Worm (Caenorhabditis elegans) whole organism, L4 larva: ENCODE results near the gene B0416.7.

ENCODE experiments used
- F10B5.3 ChIP-seq: sonication (generic microtip); optimal IDR thresholded peaks from 2 replicates; lab custom pipeline; 2016; ENCODE audit warnings: mild to moderate bottlenecking, missing genetic modification characterization, missing compliant biosample characterization
- F26F4.8 ChIP-seq: fragments of 200-800 bp; sonication (Bioruptor generic); conservative IDR thresholded peaks from 2 replicates; pipeline ENCODE4 v1.3.6; 2022; ENCODE audit warnings: missing genetic modification characterization, missing compliant biosample characterization
- F44E2.7 ChIP-seq: fragments of 200-800 bp; sonication (Bioruptor generic); IDR thresholded peaks from 2 replicates; pipeline ENCODE4 v2.1.2; 2022; ENCODE audit warnings: missing genetic modification characterization, missing compliant biosample characterization
- T26A8.4 ChIP-seq: fragments of 200-800 bp; sonication (Bioruptor generic); IDR thresholded peaks from 2 replicates; pipeline ENCODE4 v1.3.6; 2022; ENCODE audit warnings: missing genetic modification characterization, missing compliant biosample characterization
- Y105C5A.15 ChIP-seq: fragments of 200-800 bp; sonication (Bioruptor generic); IDR thresholded peaks from 2 replicates; pipeline ENCODE4 v1.3.6; 2022; ENCODE audit warnings: missing genetic modification characterization, missing compliant biosample characterization
- Y48G9A.11 ChIP-seq: fragments of 200-800 bp; sonication (Bioruptor generic); IDR thresholded peaks from 2 replicates; pipeline ENCODE4 v1.3.6; 2022; ENCODE audit warnings: missing genetic modification reagents, missing genetic modification characterization, missing compliant biosample characterization
- ZK546.5 ChIP-seq, 2 experiments: sonication (generic microtip); optimal IDR thresholded peaks; 2 replicates each; lab custom pipeline; 2017; ENCODE audit warnings: missing biosample characterization in 2 of 2, missing genetic modification characterization in 2 of 2
- ceh-28 ChIP-seq: fragments of 150-350 bp; optimal IDR thresholded peaks from 2 replicates; lab custom pipeline; 2014; ENCODE audit warnings: missing biosample characterization, missing genetic modification reagents, missing genetic modification characterization
- ceh-32 ChIP-seq: sonication (generic microtip); optimal IDR thresholded peaks from 2 replicates; lab custom pipeline; 2016; ENCODE audit warnings: mild to moderate bottlenecking, missing genetic modification characterization, missing compliant biosample characterization; ENCODE audit not compliant: poor library complexity
- ces-1 ChIP-seq: fragments of 150-350 bp; sonication (generic microtip); optimal IDR thresholded peaks from 4 replicates; lab custom pipeline; 2014; ENCODE audit warnings: missing biosample characterization, missing genetic modification reagents, missing genetic modification characterization
- ctbp-1 ChIP-seq: fragments of 200-800 bp; sonication (Bioruptor generic); IDR thresholded peaks from 2 replicates; pipeline ENCODE4 v1.3.6; 2022; ENCODE audit warnings: missing genetic modification reagents, missing genetic modification characterization, missing compliant biosample characterization
- daf-16 ChIP-seq, 3 experiments: sonication (generic microtip); optimal IDR thresholded peaks; 2 replicates each; lab custom pipeline; 2016 to 2017; ENCODE audit warnings: missing genetic modification characterization in 3 of 3, missing genetic modification reagents in 3 of 3, mild to moderate bottlenecking in 2 of 3, missing compliant biosample characterization in 2 of 3, missing biosample characterization in 1 of 3, moderate library complexity in 1 of 3
- dmd-6 ChIP-seq: fragments of 200-800 bp; sonication (Bioruptor generic); IDR thresholded peaks from 2 replicates; pipeline ENCODE4 v1.3.6; 2022; ENCODE audit warnings: missing genetic modification reagents, missing genetic modification characterization, missing compliant biosample characterization
- dmd-9 ChIP-seq: fragments of 200-800 bp; sonication (Bioruptor generic); IDR thresholded peaks from 2 replicates; pipeline ENCODE4 v1.3.6; 2022; ENCODE audit warnings: missing genetic modification reagents, missing genetic modification characterization, missing compliant biosample characterization
- duxl-1 ChIP-seq: sonication (generic microtip); optimal IDR thresholded peaks from 2 replicates; lab custom pipeline; 2016; ENCODE audit warnings: mild to moderate bottlenecking, missing genetic modification characterization, moderate library complexity, missing compliant biosample characterization; ENCODE audit not compliant: poor library complexity
- dve-1 ChIP-seq: sonication (generic microtip); optimal IDR thresholded peaks from 2 replicates; lab custom pipeline; 2017; ENCODE audit warnings: antibody characterized with exemption, mild to moderate bottlenecking, missing genetic modification characterization, missing compliant biosample characterization; ENCODE audit not compliant: insufficient read depth
- hlh-30 ChIP-seq: sonication (generic microtip); optimal IDR thresholded peaks from 2 replicates; lab custom pipeline; 2017; ENCODE audit warnings: antibody characterized with exemption, mild to moderate bottlenecking, missing genetic modification characterization, missing compliant biosample characterization; ENCODE audit not compliant: insufficient read depth
- jun-1 ChIP-seq: fragments of 150-350 bp; optimal IDR thresholded peaks from 2 replicates; lab custom pipeline; 2014; ENCODE audit warnings: missing biosample characterization, missing genetic modification reagents, missing genetic modification characterization
- lir-3 ChIP-seq: sonication (generic microtip); optimal IDR thresholded peaks from 2 replicates; lab custom pipeline; 2016; ENCODE audit warnings: mild to moderate bottlenecking, missing genetic modification characterization, missing compliant biosample characterization
- lsy-2 ChIP-seq, 2 experiments: fragments of 150-350 bp in 1 of 2; sonication (generic microtip) in 1 of 2; optimal IDR thresholded peaks; 2 replicates each; lab custom pipeline; 2014 to 2017; ENCODE audit warnings: missing biosample characterization in 2 of 2, missing genetic modification characterization in 2 of 2
- madf-5 ChIP-seq, 2 experiments: fragments of 200-800 bp; sonication (Bioruptor generic); IDR thresholded peaks; 2 replicates each; pipeline ENCODE4 v1.3.6; 2022; ENCODE audit warnings: missing compliant biosample characterization in 2 of 2, missing genetic modification characterization in 2 of 2
- madf-9 ChIP-seq: fragments of 200-800 bp; sonication (Bioruptor generic); conservative IDR thresholded peaks from 2 replicates; pipeline ENCODE4 v1.3.6; 2022; ENCODE audit warnings: missing genetic modification reagents, missing genetic modification characterization, missing compliant biosample characterization
- nhr-111 ChIP-seq: fragments of 200-800 bp; sonication (Bioruptor generic); optimal IDR thresholded peaks from 2 replicates; lab custom pipeline; 2018; ENCODE audit warnings: mild to moderate bottlenecking, missing genetic modification characterization, missing compliant biosample characterization
- nhr-42 ChIP-seq: fragments of 200-800 bp; sonication (Bioruptor generic); IDR thresholded peaks from 2 replicates; pipeline ENCODE4 v1.3.6; 2022; ENCODE audit warnings: missing genetic modification characterization, missing compliant biosample characterization
- pha-4 ChIP-seq, 2 experiments: fragments of 150-350 bp in 1 of 2; fragments of 200-800 bp in 1 of 2; sonication (Bioruptor generic) in 1 of 2; IDR thresholded peaks in 1 of 2; optimal IDR thresholded peaks in 1 of 2; 2 replicates each; pipeline versions ENCODE4 v1.3.6 to Lab custom; 2014 to 2022; ENCODE audit warnings: missing genetic modification characterization in 2 of 2, missing genetic modification reagents in 2 of 2, missing biosample characterization in 1 of 2, missing compliant biosample characterization in 1 of 2
- rbr-2 ChIP-seq: sonication (generic microtip); optimal IDR thresholded peaks from 2 replicates; lab custom pipeline; 2016; ENCODE audit warnings: missing genotype, missing genetic modification characterization, missing compliant biosample characterization
- sdz-12 ChIP-seq: fragments of 200-800 bp; sonication (Bioruptor generic); optimal IDR thresholded peaks from 2 replicates; lab custom pipeline; 2018; ENCODE audit warnings: mild to moderate bottlenecking, missing genetic modification characterization, missing compliant biosample characterization
- set-16 ChIP-seq: fragments of 200-800 bp; sonication (Bioruptor generic); IDR thresholded peaks from 2 replicates; pipeline ENCODE4 v1.3.6; 2022; ENCODE audit warnings: missing genetic modification reagents, missing genetic modification characterization, missing compliant biosample characterization
- skn-1 ChIP-seq: fragments of 150-350 bp; optimal IDR thresholded peaks from 2 replicates; lab custom pipeline; 2014; ENCODE audit warnings: missing biosample characterization, missing genetic modification characterization
- spr-3 ChIP-seq: fragments of 200-800 bp; sonication (Bioruptor generic); optimal IDR thresholded peaks from 2 replicates; lab custom pipeline; 2018; ENCODE audit warnings: mild to moderate bottlenecking, missing genetic modification characterization, missing compliant biosample characterization
- tra-1 ChIP-seq: fragments of 200-800 bp; sonication (Bioruptor generic); IDR thresholded peaks from 2 replicates; pipeline ENCODE4 v1.3.6; 2022; ENCODE audit warnings: missing genetic modification reagents, missing genetic modification characterization, missing compliant biosample characterization
- unc-39 ChIP-seq: sonication (generic microtip); optimal IDR thresholded peaks from 2 replicates; lab custom pipeline; 2017; ENCODE audit warnings: missing biosample characterization, missing genetic modification characterization
- unc-62 ChIP-seq, 3 experiments: fragments of 150-350 bp in 1 of 3; sonication (generic microtip); optimal IDR thresholded peaks in 2 of 3; peaks in 1 of 3; 1 replicate in 1 of 3; 2 replicates in 2 of 3; lab custom pipeline; 2014 to 2017; ENCODE audit warnings: missing biosample characterization in 3 of 3, missing genetic modification characterization in 3 of 3, missing genetic modification reagents in 3 of 3, missing genotype in 1 of 3
- zip-2 ChIP-seq: fragments of 150-350 bp; optimal IDR thresholded peaks from 2 replicates; lab custom pipeline; 2014; ENCODE audit warnings: missing biosample characterization, missing genetic modification characterization

Gene B0416.7

ce11 chrX:9337832-9338231 is 40.1 kb upstream of the B0416.7 start (continued):
- TF ChIP-seq dmd-9 (GFP tag; lab: Robert Waterston, UW) = no peak
- TF ChIP-seq T26A8.4 (GFP tag; lab: Robert Waterston, UW) = no peak
- TF ChIP-seq F10B5.3 = no peak
- 0 out of 4 replicates have a peak, but pooled peaks of 1 of the 2 experiments have one; percentile 58 for TF ChIP-seq madf-5 (GFP tag; IDR thresholded peaks at IDR 0.05; lab: Robert Waterston, UW)
- no peak for TF ChIP-seq unc-39 (tag; lab: Kevin White, UChicago)
- TF ChIP-seq set-16 (GFP tag; lab: Robert Waterston, UW) = no peak; the same call in none of the 2 replicates
- TF ChIP-seq nhr-42 (GFP tag; lab: Robert Waterston, UW) = peak; percentile 77; the same call in 1 of the 2 replicates
- no peak for TF ChIP-seq lir-3 (tag; lab: Kevin White, UChicago)
- TF ChIP-seq dmd-6 = 0 out of 2 replicates have a peak, but pooled peaks have one; percentile 34
- no peak for TF ChIP-seq Y105C5A.15 (GFP tag; lab: Robert Waterston, UW)
- no peak for TF ChIP-seq ces-1 (GFP tag; lab: Kevin White, UChicago)
- TF ChIP-seq unc-62 (GFP tag; optimal IDR thresholded peaks at IDR 0.05 in 1 of 2; lab: Kevin White, UChicago) = peak in 1 of 2 experiments; percentile 73
- no peak for TF ChIP-seq unc-62 (tag; optimal IDR thresholded peaks at IDR 0.05; lab: Kevin White, UChicago)
- TF ChIP-seq ctbp-1 (GFP tag; lab: Robert Waterston, UW) = peak; percentile 84
- TF ChIP-seq ZK546.5 (tag; optimal IDR thresholded peaks at IDR 0.05; lab: Kevin White, UChicago) = no peak
- TF ChIP-seq madf-9 (GFP tag; lab: Robert Waterston, UW) = no peak
- TF ChIP-seq sdz-12 (GFP tag; lab: Kevin White, UChicago) = no peak
- no peak for TF ChIP-seq F44E2.7 (GFP tag; lab: Robert Waterston, UW)
- no peak for TF ChIP-seq nhr-111
- TF ChIP-seq lsy-2 (tag; optimal IDR thresholded peaks at IDR 0.05; lab: Kevin White, UChicago) = peak in 1 of 2 experiments; percentile 15
- TF ChIP-seq dve-1 (tag; lab: Kevin White, UChicago) = no peak
- TF ChIP-seq pha-4 (GFP tag; IDR thresholded peaks at IDR 0.05; lab: Robert Waterston, UW) = no peak
- no peak for TF ChIP-seq pha-4 (tag; optimal IDR thresholded peaks at IDR 0.05; lab: Kevin White, UChicago)
- no peak for TF ChIP-seq F26F4.8 (GFP tag; lab: Robert Waterston, UW)
- TF ChIP-seq rbr-2 = peak; percentile 81
- TF ChIP-seq ceh-28 = peak; percentile 23
- no peak for TF ChIP-seq spr-3 (GFP tag; lab: Kevin White, UChicago)
- TF ChIP-seq daf-16 (GFP tag; optimal IDR thresholded peaks at IDR 0.05; lab: Kevin White, UChicago) = no peak
- no peak for TF ChIP-seq daf-16 (tag; optimal IDR thresholded peaks at IDR 0.05; lab: Kevin White, UChicago)
- no peak for TF ChIP-seq zip-2
- no peak for TF ChIP-seq tra-1
- no peak for TF ChIP-seq ceh-32 (tag; lab: Kevin White, UChicago)
- no peak for TF ChIP-seq skn-1 (tag; lab: Kevin White, UChicago)
- peak; percentile 77 for TF ChIP-seq hlh-30 (tag; lab: Kevin White, UChicago)
- TF ChIP-seq duxl-1 (tag; lab: Kevin White, UChicago) = no peak
- no peak for TF ChIP-seq jun-1 (tag; lab: Kevin White, UChicago)
- no peak for TF ChIP-seq Y48G9A.11 (GFP tag; lab: Robert Waterston, UW)

- TF ChIP-seq unc-62 (GFP tag; optimal IDR thresholded peaks at IDR 0.05 in 1 of 2; lab: Kevin White, UChicago) (peak in 1 of 2 experiments; percentile 75), unc-62 (tag; optimal IDR thresholded peaks at IDR 0.05; lab: Kevin White, UChicago) (no peak), nhr-42 (GFP tag; lab: Robert Waterston, UW) (no peak)
Measured at ce11 chrX:9336227-9336626, 38.5 kb upstream of the B0416.7 start.

ce11 chrX:9330721-9331212 is 33.0 kb upstream of the B0416.7 start, which contains the start of gene T20B5.2:
TSS of gene T20B5.2 (plus strand) at chrX:9331162.
- TF ChIP-seq F26F4.8 (GFP tag; lab: Robert Waterston, UW) = 0 out of 2 replicates have a peak, but pooled peaks have one; percentile 21
- no peak for TF ChIP-seq ces-1 (GFP tag; lab: Kevin White, UChicago)
- TF ChIP-seq unc-62 (GFP tag; optimal IDR thresholded peaks at IDR 0.05 in 1 of 2; lab: Kevin White, UChicago) = peak in 1 of 2 experiments; percentile 65
- no peak for TF ChIP-seq unc-62 (tag; optimal IDR thresholded peaks at IDR 0.05; lab: Kevin White, UChicago)
